Fruit fly (Drosophila melanogaster) whole organism, embryonic: ENCODE results near the gene CstF64.
A peak's percentile ranks its signal among the peaks of the same experiment; 100 is the strongest.

Source experiments
- ATbp ChIP-seq: fragments of 200-800 bp; sonication (Bioruptor generic); optimal IDR thresholded peaks from 2 replicates; lab custom pipeline; 2017; ENCODE audit warnings: missing biosample characterization, mild to moderate bottlenecking, missing genetic modification characterization, missing genetic modification reagents
- Ada2b ChIP-seq: fragments of 200-800 bp; sonication (Bioruptor generic); IDR thresholded peaks from 2 replicates; pipeline ENCODE4 v1.3.6; 2022; ENCODE audit warnings: missing biosample characterization, missing genetic modification characterization
- Adf1 ChIP-seq: fragments of 200-800 bp; sonication (Bioruptor generic); IDR thresholded peaks from 2 replicates; pipeline ENCODE4 v1.3.6; 2022; ENCODE audit warnings: missing biosample characterization, missing genetic modification characterization
- Aef1 ChIP-seq: fragments of 200-800 bp; sonication (Bioruptor generic); IDR thresholded peaks from 3 replicates; pipeline ENCODE4 v1.3.6; 2022; ENCODE audit warnings: missing biosample characterization, missing genetic modification characterization
- Blimp-1 ChIP-seq: fragments of 200-800 bp; sonication (Bioruptor generic); optimal IDR thresholded peaks from 3 replicates; lab custom pipeline; 2018; ENCODE audit warnings: missing biosample characterization, missing genetic modification characterization, mild to moderate bottlenecking, moderate library complexity, missing genetic modification reagents
- Bteb2 ChIP-seq: fragments of 200-800 bp; sonication (Bioruptor generic); optimal IDR thresholded peaks from 2 replicates; lab custom pipeline; 2016; ENCODE audit warnings: missing biosample characterization, missing genetic modification characterization
- CG1024 ChIP-seq: fragments of 200-800 bp; sonication (Bioruptor generic); IDR thresholded peaks from 2 replicates; pipeline ENCODE4 v1.3.6; 2022; ENCODE audit warnings: missing biosample characterization, missing genetic modification characterization
- CG11696 ChIP-seq: fragments of 200-800 bp; sonication (Bioruptor generic); IDR thresholded peaks from 2 replicates; pipeline ENCODE4 v1.3.6; 2022; ENCODE audit warnings: missing biosample characterization, missing genetic modification characterization
- CG14050 ChIP-seq: fragments of 200-800 bp; sonication (Bioruptor generic); IDR thresholded peaks from 3 replicates; pipeline ENCODE4 v1.3.6; 2022; ENCODE audit warnings: missing biosample characterization, missing genetic modification characterization
- CG16815 ChIP-seq: fragments of 200-800 bp; sonication (Bioruptor generic); optimal IDR thresholded peaks from 3 replicates; lab custom pipeline; 2017; ENCODE audit warnings: missing biosample characterization, mild to moderate bottlenecking, missing genetic modification characterization
- CG17328 ChIP-seq: fragments of 200-800 bp; sonication (Bioruptor generic); IDR thresholded peaks from 2 replicates; pipeline ENCODE4 v1.3.6; 2022; ENCODE audit warnings: missing biosample characterization, missing genetic modification characterization
- CG18764 ChIP-seq: fragments of 200-800 bp; sonication (Bioruptor generic); optimal IDR thresholded peaks from 3 replicates; lab custom pipeline; 2016; ENCODE audit warnings: missing biosample characterization, missing genetic modification characterization
- CG30431 ChIP-seq: fragments of 200-800 bp; sonication (Bioruptor generic); optimal IDR thresholded peaks from 2 replicates; lab custom pipeline; 2017; ENCODE audit warnings: missing biosample characterization, missing genetic modification characterization
- CG3995 ChIP-seq: fragments of 200-800 bp; sonication (Bioruptor generic); optimal IDR thresholded peaks from 3 replicates; lab custom pipeline; 2016; ENCODE audit warnings: missing biosample characterization, missing genetic modification characterization
- CG6813 ChIP-seq: fragments of 200-800 bp; sonication (Bioruptor generic); optimal IDR thresholded peaks from 2 replicates; lab custom pipeline; 2017; ENCODE audit warnings: missing biosample characterization, missing genetic modification characterization, mild to moderate bottlenecking, moderate library complexity, missing genetic modification reagents
- CG7786 ChIP-seq: fragments of 200-800 bp; sonication (Bioruptor generic); optimal IDR thresholded peaks from 2 replicates; lab custom pipeline; 2016; ENCODE audit warnings: missing biosample characterization, missing genetic modification characterization
- CG7963 ChIP-seq: fragments of 200-800 bp; sonication (Bioruptor generic); IDR thresholded peaks from 3 replicates; pipeline ENCODE4 v1.3.6; 2022; ENCODE audit warnings: missing biosample characterization, missing genetic modification characterization; ENCODE audit not compliant: partially characterized antibody
- CG8290 ChIP-seq, 3 experiments: fragments of 200-800 bp; sonication (Bioruptor generic); optimal IDR thresholded peaks; 2 replicates each; lab custom pipeline; 2016 to 2019; ENCODE audit warnings: missing biosample characterization in 3 of 3, missing genetic modification characterization in 3 of 3, mild to moderate bottlenecking in 2 of 3, moderate library complexity in 1 of 3
- Chrac-16 ChIP-seq: fragments of 200-800 bp; sonication (Bioruptor generic); optimal IDR thresholded peaks from 3 replicates; lab custom pipeline; 2016; ENCODE audit warnings: missing biosample characterization, missing genetic modification characterization
- D19A ChIP-seq: fragments of 200-800 bp; optimal IDR thresholded peaks from 3 replicates; lab custom pipeline; 2019; ENCODE audit warnings: missing biosample characterization, mild to moderate bottlenecking, missing genetic modification characterization, moderate library complexity
- D19B ChIP-seq: fragments of 200-800 bp; sonication (Bioruptor generic); optimal IDR thresholded peaks from 2 replicates; lab custom pipeline; 2017; ENCODE audit warnings: missing biosample characterization, mild to moderate bottlenecking, missing genetic modification characterization
- Dad ChIP-seq: fragments of 200-800 bp; sonication (Bioruptor generic); optimal IDR thresholded peaks from 3 replicates; lab custom pipeline; 2016; ENCODE audit warnings: missing biosample characterization, missing genetic modification characterization
- Dip3 ChIP-seq: fragments of 200-800 bp; sonication (Bioruptor generic); optimal IDR thresholded peaks from 3 replicates; lab custom pipeline; 2016; ENCODE audit warnings: missing biosample characterization, missing genetic modification characterization
- E2f2 ChIP-seq: fragments of 200-800 bp; sonication (Bioruptor generic); IDR thresholded peaks from 2 replicates; pipeline ENCODE4 v1.3.6; 2022; ENCODE audit warnings: missing biosample characterization, missing genetic modification characterization
- Hr78 ChIP-seq, 2 experiments: fragments of 200-800 bp in 1 of 2; fragments of >200 bp in 1 of 2; sonication (Bioruptor generic) in 1 of 2; optimal IDR thresholded peaks; 2 replicates each; lab custom pipeline; 2017 to 2019; ENCODE audit warnings: missing biosample characterization in 2 of 2, missing genetic modification characterization in 2 of 2, mild to moderate bottlenecking in 1 of 2, moderate library complexity in 1 of 2
- Lhr ChIP-seq: fragments of 200-800 bp; sonication (Bioruptor generic); optimal IDR thresholded peaks from 3 replicates; lab custom pipeline; 2017; ENCODE audit warnings: mild to moderate bottlenecking, missing biosample characterization, missing genetic modification reagents, missing genetic modification characterization
- Lim3 ChIP-seq: fragments of 200-800 bp; sonication (Bioruptor generic); IDR thresholded peaks from 2 replicates; pipeline ENCODE4 v1.3.6; 2022; ENCODE audit warnings: missing biosample characterization, missing genetic modification characterization
- MBD-R2 ChIP-seq: fragments of 200-800 bp; sonication (Bioruptor generic); IDR thresholded peaks from 2 replicates; pipeline ENCODE4 v1.3.6; 2022; ENCODE audit warnings: missing biosample characterization, missing genetic modification characterization
- Med ChIP-seq: fragments of 200-800 bp; sonication (Bioruptor generic); peaks from one replicate; lab custom pipeline; 2016; ENCODE audit warnings: missing biosample characterization, missing genetic modification characterization, mild to moderate bottlenecking, inconsistent platforms, moderate library complexity
- NFAT ChIP-seq: fragments of 200-800 bp; sonication (Bioruptor generic); IDR thresholded peaks from 2 replicates; pipeline ENCODE4 v1.3.6; 2022; ENCODE audit warnings: missing biosample characterization, missing genetic modification characterization
- YL-1 ChIP-seq: fragments of 200-800 bp; sonication (Bioruptor generic); optimal IDR thresholded peaks from 3 replicates; lab custom pipeline; 2017; ENCODE audit warnings: missing biosample characterization, mild to moderate bottlenecking, missing genetic modification characterization
- aop ChIP-seq: fragments of 200-800 bp; sonication (Bioruptor generic); IDR thresholded peaks from 2 replicates; pipeline ENCODE4 v1.3.6; 2022; ENCODE audit warnings: missing biosample characterization, missing genetic modification characterization
- ara ChIP-seq: fragments of 200-800 bp; sonication (Bioruptor generic); IDR thresholded peaks from 2 replicates; pipeline ENCODE4 v1.3.6; 2022; ENCODE audit warnings: missing biosample characterization, missing genetic modification characterization
- cad ChIP-seq: fragments of >200 bp; optimal IDR thresholded peaks from 2 replicates; lab custom pipeline; 2017; ENCODE audit warnings: missing biosample characterization, missing genetic modification characterization
- crol ChIP-seq: fragments of 200-800 bp; sonication (Bioruptor generic); IDR thresholded peaks from 2 replicates; pipeline ENCODE4 v1.3.6; 2022; ENCODE audit warnings: missing biosample characterization, missing genetic modification characterization
- crp ChIP-seq, 2 experiments: fragments of 200-800 bp; sonication (Bioruptor generic); optimal IDR thresholded peaks; 2 replicates in 1 of 2; 3 replicates in 1 of 2; lab custom pipeline; 2017; ENCODE audit warnings: missing biosample characterization in 2 of 2, missing genetic modification characterization in 2 of 2, mild to moderate bottlenecking in 1 of 2, moderate library complexity in 1 of 2
- dimm ChIP-seq: fragments of 200-800 bp; sonication (Bioruptor generic); IDR thresholded peaks from 2 replicates; pipeline ENCODE4 v1.3.6; 2022; ENCODE audit warnings: missing biosample characterization, missing genetic modification characterization
- dysf ChIP-seq: fragments of 200-800 bp; sonication (Bioruptor generic); IDR thresholded peaks from 3 replicates; pipeline ENCODE4 v1.3.6; 2022; ENCODE audit warnings: missing biosample characterization, missing genetic modification characterization
- eyg ChIP-seq: fragments of 200-800 bp; sonication (Bioruptor generic); optimal IDR thresholded peaks from 3 replicates; lab custom pipeline; 2016; ENCODE audit warnings: missing biosample characterization, missing genetic modification characterization
- ftz-f1 ChIP-seq: fragments of 200-800 bp; sonication (Bioruptor generic); optimal IDR thresholded peaks from 2 replicates; lab custom pipeline; 2016; ENCODE audit warnings: missing biosample characterization, missing genetic modification characterization
- fu2 ChIP-seq: fragments of 200-800 bp; sonication (Bioruptor generic); optimal IDR thresholded peaks from 2 replicates; lab custom pipeline; 2016; ENCODE audit warnings: missing biosample characterization, missing genetic modification characterization
- gcm2 ChIP-seq: fragments of 200-800 bp; sonication (Bioruptor generic); optimal IDR thresholded peaks from 2 replicates; lab custom pipeline; 2016; ENCODE audit warnings: missing biosample characterization, missing genetic modification characterization
- hth ChIP-seq: fragments of >200 bp; optimal IDR thresholded peaks from 2 replicates; lab custom pipeline; 2017; ENCODE audit warnings: inconsistent platforms
- knrl ChIP-seq: fragments of 200-800 bp; sonication (Bioruptor generic); IDR thresholded peaks from 3 replicates; pipeline ENCODE4 v1.3.6; 2022; ENCODE audit warnings: missing biosample characterization, missing genetic modification characterization; ENCODE audit not compliant: partially characterized antibody
- nmo ChIP-seq: fragments of 200-800 bp; sonication (Bioruptor generic); optimal IDR thresholded peaks from 2 replicates; lab custom pipeline; 2018; ENCODE audit warnings: missing biosample characterization, mild to moderate bottlenecking, missing genetic modification characterization, moderate library complexity
- peb ChIP-seq: fragments of 200-800 bp; sonication (Bioruptor generic); IDR thresholded peaks from 2 replicates; pipeline ENCODE4 v1.3.6; 2022; ENCODE audit warnings: missing biosample characterization, missing genetic modification characterization
- sim ChIP-seq: fragments of 200-800 bp; sonication (Bioruptor generic); IDR thresholded peaks from 2 replicates; pipeline ENCODE4 v1.3.6; 2022; ENCODE audit warnings: missing biosample characterization, missing genetic modification characterization
- sisA ChIP-seq: fragments of 200-800 bp; sonication (Bioruptor generic); IDR thresholded peaks from 2 replicates; pipeline ENCODE4 v1.3.6; 2022; ENCODE audit warnings: missing biosample characterization, missing genetic modification characterization
- trem ChIP-seq: fragments of 200-800 bp; optimal IDR thresholded peaks from 3 replicates; lab custom pipeline; 2019; ENCODE audit warnings: missing biosample characterization, mild to moderate bottlenecking, missing genetic modification characterization, moderate library complexity
- wdn ChIP-seq: fragments of 200-800 bp; sonication (Bioruptor generic); IDR thresholded peaks from 2 replicates; pipeline ENCODE4 v1.3.6; 2022; ENCODE audit warnings: missing biosample characterization, missing genetic modification characterization

CstF64 gene

dm6 chr3R:18658945-18659642, at the start of gene CstF64, which contains the start of gene CG31224 (continued):
- TF ChIP-seq Hr78 (GFP tag; optimal IDR thresholded peaks at IDR 0.05; lab: Kevin White, UChicago): no peak
- no peak; the same call in 1 of the 2 replicates for TF ChIP-seq crol
- peak; percentile 73 for TF ChIP-seq Blimp-1 (GFP tag; lab: Kevin White, UChicago)
- peak; percentile 83 for TF ChIP-seq CG17328 (GFP tag; lab: Robert Waterston, UW)
- TF ChIP-seq CG11696 (GFP tag; lab: Robert Waterston, UW): no peak; the same call in 1 of the 2 replicates
- peak; percentile 89 for TF ChIP-seq nmo (GFP tag; lab: Kevin White, UChicago)
- TF ChIP-seq dysf: peak; percentile 80
- peak; percentile 89 for TF ChIP-seq ftz-f1
- no peak for TF ChIP-seq aop
- TF ChIP-seq peb (GFP tag; lab: Robert Waterston, UW): peak; percentile 71
- peak; percentile 98 for TF ChIP-seq Med (GFP tag; lab: Kevin White, UChicago)
- TF ChIP-seq knrl (GFP tag; lab: Robert Waterston, UW): no peak; the same call in 2 of the 3 replicates
- peak; percentile 82 for TF ChIP-seq fu2 (GFP tag; lab: Kevin White, UChicago)
- TF ChIP-seq Aef1 (GFP tag; lab: Robert Waterston, UW): peak; percentile 76
- TF ChIP-seq gcm2: peak; percentile 63
- peak; percentile 46; the same call in 1 of the 2 replicates for TF ChIP-seq dimm (GFP tag; lab: Robert Waterston, UW)
- TF ChIP-seq CG16815 (GFP tag; lab: Kevin White, UChicago): peak; percentile 79
- TF ChIP-seq hth (lab: Kevin White, UChicago): no peak
- peak; percentile 89 for TF ChIP-seq Dip3 (GFP tag; lab: Kevin White, UChicago)
- TF ChIP-seq eyg: peak; percentile 76
- TF ChIP-seq Chrac-16 (GFP tag; lab: Kevin White, UChicago): peak; percentile 86
- no peak for TF ChIP-seq cad (GFP tag; lab: Kevin White, UChicago)
- TF ChIP-seq NFAT (GFP tag; lab: Robert Waterston, UW): peak; percentile 76
- TF ChIP-seq Bteb2: peak; percentile 88
- TF ChIP-seq D19B: no peak
- TF ChIP-seq Lim3: no peak
- TF ChIP-seq CG6813 (GFP tag; lab: Kevin White, UChicago): peak; percentile 11
- TF ChIP-seq Ada2b (GFP tag; lab: Robert Waterston, UW): peak; percentile 76
- TF ChIP-seq sim (GFP tag; lab: Robert Waterston, UW): no peak
- TF ChIP-seq CG8290 (GFP tag; optimal IDR thresholded peaks at IDR 0.05; lab: Kevin White, UChicago): peak; percentile 83
- TF ChIP-seq CG8290 (tag; optimal IDR thresholded peaks at IDR 0.05; lab: Kevin White, UChicago): no peak
- no peak for TF ChIP-seq D19A (tag; lab: Kevin White, UChicago)
- TF ChIP-seq E2f2 (GFP tag; lab: Robert Waterston, UW): peak; percentile 71; the same call in 1 of the 2 replicates
- peak; percentile 80 for TF ChIP-seq CG18764 (GFP tag; lab: Kevin White, UChicago)
- TF ChIP-seq Adf1 (GFP tag; lab: Robert Waterston, UW): no peak
- TF ChIP-seq wdn (GFP tag; lab: Robert Waterston, UW): peak; percentile 72
- TF ChIP-seq Lhr (GFP tag; lab: Kevin White, UChicago): no peak
- TF ChIP-seq ara: peak; percentile 79
- peak; percentile 58 for TF ChIP-seq CG3995 (GFP tag; lab: Kevin White, UChicago)
- TF ChIP-seq CG14050: peak; percentile 70
- peak in 1 of 2 experiments; percentile 63 for TF ChIP-seq crp (GFP tag; optimal IDR thresholded peaks at IDR 0.05; lab: Kevin White, UChicago)
- TF ChIP-seq Dad (GFP tag; lab: Kevin White, UChicago): peak; percentile 80
- peak; percentile 78 for TF ChIP-seq sisA (GFP tag; lab: Robert Waterston, UW)
- TF ChIP-seq MBD-R2 (GFP tag; lab: Robert Waterston, UW): peak; percentile 77
- no peak for TF ChIP-seq CG7963 (GFP tag; lab: Robert Waterston, UW)
- peak; percentile 56 for TF ChIP-seq CG30431
- peak; percentile 35 for TF ChIP-seq ATbp
- peak; percentile 92 for TF ChIP-seq YL-1 (GFP tag; lab: Kevin White, UChicago)
- peak; percentile 78 for TF ChIP-seq trem (tag; lab: Kevin White, UChicago)
- peak; percentile 45; the same call in 1 of the 2 replicates for TF ChIP-seq CG1024 (GFP tag; lab: Robert Waterston, UW)
- TF ChIP-seq CG7786 (GFP tag; lab: Kevin White, UChicago): peak; percentile 88
